Worm (Caenorhabditis elegans): Measurements from ENCODE around the gene srw-24.

- TF ChIP-seq nhr-28 (tag; optimal IDR thresholded peaks at IDR 0.05) (no peak), ceh-82 (tag; optimal IDR thresholded peaks at IDR 0.05) (no peak), nhr-11 (tag; optimal IDR thresholded peaks at IDR 0.05) (no peak), skn-1 (tag; optimal IDR thresholded peaks at IDR 0.05) (no peak), jun-1 (tag; optimal IDR thresholded peaks at IDR 0.05) (no peak), fkh-10 (GFP tag; optimal IDR thresholded peaks at IDR 0.05) (no peak), nhr-237 (tag; optimal IDR thresholded peaks at IDR 0.05) (no peak), ztf-4 (tag; optimal IDR thresholded peaks at IDR 0.05) (no peak), zag-1 (tag; optimal IDR thresholded peaks at IDR 0.05) (no peak), elt-3 (tag; optimal IDR thresholded peaks at IDR 0.05) (no peak), ama-1 (optimal IDR thresholded peaks at IDR 0.05) (no peak)
Observed at ce11 chrV:15197955-15198354, 25.8 kb upstream of the srw-24 start, which contains the start of gene srw-1.
